Fruit fly (Drosophila melanogaster): ENCODE data around the gene Cep290.

Gene Cep290

dm6 chr3L:815234-816200, 28.2 kb upstream of the Cep290 start (continued):
- no peak for TF ChIP-seq Hr39 (GFP tag; optimal IDR thresholded peaks at IDR 0.05)

dm6 chr3L:817708-818107, 26.0 kb upstream of the Cep290 start:
- TF ChIP-seq Met (GFP tag; optimal IDR thresholded peaks at IDR 0.05) (peak; percentile 74), pdm3 (GFP tag; optimal IDR thresholded peaks at IDR 0.05) (peak; percentile 50), topi (GFP tag; optimal IDR thresholded peaks at IDR 0.05) (peak; percentile 67), CG10631 (GFP tag; optimal IDR thresholded peaks at IDR 0.05) (peak; percentile 50), cyc (GFP tag; optimal IDR thresholded peaks at IDR 0.05) (peak; percentile 37), Hr39 (GFP tag; optimal IDR thresholded peaks at IDR 0.05) (peak; percentile 37), CG6854 (GFP tag; optimal IDR thresholded peaks at IDR 0.05) (peak; percentile 37), Ets21C (GFP tag; optimal IDR thresholded peaks at IDR 0.05) (peak; percentile 30), ss (GFP tag; optimal IDR thresholded peaks at IDR 0.05) (peak in 1 of 2 experiments; percentile 30), esn (GFP tag; optimal IDR thresholded peaks at IDR 0.05) (peak; percentile 67), CG10669 (GFP tag; optimal IDR thresholded peaks at IDR 0.05) (peak; percentile 37), CG4318 (GFP tag; optimal IDR thresholded peaks at IDR 0.05) (no peak), CG11762 (GFP tag; optimal IDR thresholded peaks at IDR 0.05; ENCODE audit: insufficient read depth) (peak; percentile 60), Sox102F (GFP tag; optimal IDR thresholded peaks at IDR 0.05) (peak; percentile 69), CG6163 (GFP tag; IDR thresholded peaks at IDR 0.05) (peak; percentile 35; the same call in 1 of the 3 replicates), fkh (GFP tag; optimal IDR thresholded peaks at IDR 0.05) (no peak), Smox (GFP tag; optimal IDR thresholded peaks at IDR 0.05) (peak; percentile 62), spab (GFP tag; optimal IDR thresholded peaks at IDR 0.05) (no peak), OdsH (GFP tag; optimal IDR thresholded peaks at IDR 0.05) (peak; percentile 56), Hr4 (GFP tag; optimal IDR thresholded peaks at IDR 0.05) (peak; percentile 20), CG1621 (tag; optimal IDR thresholded peaks at IDR 0.05) (peak; percentile 16), lz (GFP tag; optimal IDR thresholded peaks at IDR 0.05) (peak; percentile 54), CG6276 (GFP tag; optimal IDR thresholded peaks at IDR 0.05) (no peak), vri (GFP tag; optimal IDR thresholded peaks at IDR 0.05) (peak; percentile 45), Eip78C (GFP tag) (peak; percentile 92), salr (GFP tag; optimal IDR thresholded peaks at IDR 0.05) (no peak), Gug (GFP tag; IDR thresholded peaks at IDR 0.05) (no peak), CG34406 (GFP tag; optimal IDR thresholded peaks at IDR 0.05) (peak; percentile 56), CG15336 (GFP tag; IDR thresholded peaks at IDR 0.05) (no peak), Sox14 (GFP tag; optimal IDR thresholded peaks at IDR 0.05) (peak; percentile 41), fd59A (GFP tag; optimal IDR thresholded peaks at IDR 0.05) (no peak), svp (GFP tag) (peak; percentile 84), CG11294 (GFP tag; IDR thresholded peaks at IDR 0.05) (no peak), Ets96B (tag; optimal IDR thresholded peaks at IDR 0.05) (peak; percentile 39), net (GFP tag; optimal IDR thresholded peaks at IDR 0.05) (peak; percentile 36), dsx (GFP tag; optimal IDR thresholded peaks at IDR 0.05; ENCODE audit: poor library complexity, severe bottlenecking) (peak; percentile 26), achi (GFP tag; optimal IDR thresholded peaks at IDR 0.05) (peak; percentile 49), Sox15 (GFP tag; optimal IDR thresholded peaks at IDR 0.05) (peak; percentile 43), eg (GFP tag; IDR thresholded peaks at IDR 0.05) (no peak), Eip75B (GFP tag; optimal IDR thresholded peaks at IDR 0.05) (peak; percentile 54), CG11902 (GFP tag; optimal IDR thresholded peaks at IDR 0.05) (peak; percentile 34), CG8119 (GFP tag; IDR thresholded peaks at IDR 0.05) (peak; percentile 43; the same call in 1 of the 3 replicates), CG32006 (GFP tag; optimal IDR thresholded peaks at IDR 0.05) (no peak), CG7368 (GFP tag; optimal IDR thresholded peaks at IDR 0.05) (peak; percentile 1), CG8319 (GFP tag; optimal IDR thresholded peaks at IDR 0.05) (peak; percentile 32), CG3032 (tag; optimal IDR thresholded peaks at IDR 0.05) (peak; percentile 7), acj6 (GFP tag; optimal IDR thresholded peaks at IDR 0.05) (peak; percentile 69), CG6792 (GFP tag; optimal IDR thresholded peaks at IDR 0.05) (peak; percentile 57)

All from whole organism, prepupa.